Worm (Caenorhabditis elegans): ENCODE results near the gene clc-29.
"Not testable (repeated sequence)": the region's sequence is repeated elsewhere in the genome, so short reads cannot be mapped to it uniquely, and the experiment has no call there.

Gene clc-29

DNA sequence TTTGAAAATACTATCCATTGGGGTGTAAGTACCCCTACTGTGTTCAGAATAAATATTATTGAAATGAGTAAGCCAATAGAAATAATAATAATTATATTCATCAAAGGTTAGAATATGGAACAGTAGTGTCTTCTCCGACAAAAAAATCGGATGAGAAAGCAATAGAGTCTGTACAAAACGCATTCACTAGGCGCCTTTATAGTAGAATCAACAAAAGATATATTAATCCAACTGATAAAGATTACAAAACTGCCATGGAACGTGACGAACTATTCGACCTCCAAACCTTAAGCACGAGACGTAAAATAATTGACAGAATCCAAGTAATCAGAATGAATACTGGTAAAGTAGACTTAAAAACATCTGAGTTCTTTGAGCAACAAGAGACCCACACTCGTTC lies at the start of gene clc-29:
Gene clc-29, minus strand, starts transcription at position 101 of the 400 bp plus-strand sequence.
- TF ChIP-seq unc-62 (GFP tag; optimal IDR thresholded peaks at IDR 0.05) = not testable (repeated sequence)

DNA sequence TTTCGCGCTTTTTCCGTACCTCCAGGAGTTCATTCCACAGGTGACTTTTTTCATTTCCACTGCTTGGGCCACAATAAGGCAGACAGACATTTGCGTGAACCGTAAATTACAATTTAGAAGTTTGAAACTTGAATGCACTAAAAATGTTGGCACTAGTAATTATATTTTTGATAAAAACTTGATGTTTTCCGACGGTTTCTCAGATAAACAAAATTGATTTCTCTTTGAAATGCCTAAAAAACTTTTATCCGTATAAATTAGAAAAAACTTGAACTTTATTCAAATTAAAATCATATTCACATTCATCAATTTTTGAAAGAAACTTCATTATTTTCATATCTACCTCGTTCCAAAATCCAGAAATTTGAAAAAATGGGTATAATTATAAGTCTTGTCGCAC lies 48.0 kb upstream of the clc-29 start, which contains the start of gene ZK353.3:
Gene ZK353.3, plus strand, starts transcription at position 301 of the 400 bp plus-strand sequence.
- TF ChIP-seq unc-62 (GFP tag; optimal IDR thresholded peaks at IDR 0.05) = no peak

DNA sequence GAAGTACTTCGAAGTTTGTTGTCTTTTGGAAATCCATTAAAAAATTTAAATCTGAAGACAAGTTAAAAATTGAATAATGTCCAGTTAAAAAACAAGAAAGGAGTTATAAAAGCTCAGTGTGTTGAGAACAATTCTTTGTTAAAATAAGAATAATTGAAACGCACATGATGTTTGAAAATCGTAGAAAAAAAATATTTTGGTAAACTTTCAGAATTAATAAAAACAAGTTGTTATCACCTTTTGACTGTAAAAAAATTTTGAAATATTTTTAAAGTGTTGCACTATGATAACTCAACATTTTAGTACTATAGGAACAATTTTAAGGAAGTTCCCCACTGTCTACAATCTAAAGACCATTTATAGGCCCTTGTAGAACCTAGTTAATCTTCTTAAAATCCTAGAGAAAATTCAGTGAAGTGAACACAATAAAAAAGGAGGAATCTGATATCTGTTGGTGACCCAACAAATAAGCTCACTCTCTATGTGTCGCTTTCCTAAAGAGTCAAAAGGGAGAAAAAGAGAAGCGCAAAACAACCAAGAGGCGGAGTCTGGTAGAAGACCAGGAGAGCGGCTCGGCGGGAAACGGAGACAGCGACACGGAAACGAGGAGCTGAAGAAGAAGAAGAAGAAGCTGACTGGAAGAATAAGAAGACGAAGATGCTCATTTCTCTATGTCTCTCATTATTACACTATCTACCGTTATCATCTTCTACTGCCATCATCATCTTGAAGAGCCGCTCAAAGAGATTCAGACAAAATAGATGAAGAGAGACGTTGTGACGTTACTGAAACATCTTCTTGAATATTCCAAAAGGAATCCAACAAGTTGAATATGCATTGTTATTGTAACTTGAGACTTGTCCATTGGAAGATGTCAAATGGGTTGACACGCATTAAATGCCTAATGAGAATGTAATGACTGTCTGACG lies 46.9 kb upstream of the clc-29 start, which contains the start of gene ZK353.10:
Gene ZK353.10, minus strand, starts transcription at position 51 of the 929 bp plus-strand sequence.
- no peak for TF ChIP-seq unc-62 (GFP tag; optimal IDR thresholded peaks at IDR 0.05)

DNA sequence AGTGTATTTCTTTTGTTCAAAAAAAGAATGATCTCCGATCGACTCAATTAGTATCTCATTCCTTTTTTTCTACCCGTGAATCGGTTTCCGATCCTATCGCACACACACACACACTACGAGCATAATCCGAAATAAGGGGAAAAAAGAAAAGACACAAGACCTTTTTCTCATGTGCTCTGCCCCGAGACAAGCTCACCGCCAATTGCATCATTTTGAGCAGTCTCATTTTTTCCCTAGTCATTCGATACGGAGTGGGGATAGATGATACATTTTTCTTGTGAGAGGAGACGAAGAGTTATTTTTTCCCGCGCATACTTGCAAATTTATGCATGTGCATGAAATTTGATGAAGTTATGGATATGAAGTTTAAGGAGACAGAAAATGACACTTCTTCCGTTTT lies 44.6 kb upstream of the clc-29 start:
- no peak for TF ChIP-seq unc-62 (GFP tag; optimal IDR thresholded peaks at IDR 0.05)

DNA sequence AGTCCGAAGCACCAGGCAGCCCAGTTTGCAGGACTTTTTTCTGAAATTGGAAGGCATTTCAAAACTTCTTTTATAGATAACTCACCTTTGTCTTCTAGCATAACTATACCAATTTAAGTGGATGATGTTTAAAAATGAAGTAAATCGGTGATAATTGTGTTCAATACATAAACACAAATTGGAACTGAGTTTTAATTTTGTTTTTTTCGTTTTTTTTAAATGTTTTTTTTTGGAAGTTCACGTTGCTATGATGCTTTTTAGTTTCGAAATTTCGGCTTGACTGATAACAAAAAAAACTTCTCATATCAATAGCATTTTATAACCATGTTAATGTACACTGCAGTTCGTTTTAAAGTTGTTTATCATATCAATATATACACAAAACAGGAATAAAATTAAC lies 41.8 kb upstream of the clc-29 start, which contains the start of gene ZK353.4:
Gene ZK353.4, minus strand, starts transcription at position 101 of the 400 bp plus-strand sequence.
- no peak for TF ChIP-seq unc-62 (GFP tag; optimal IDR thresholded peaks at IDR 0.05)

DNA sequence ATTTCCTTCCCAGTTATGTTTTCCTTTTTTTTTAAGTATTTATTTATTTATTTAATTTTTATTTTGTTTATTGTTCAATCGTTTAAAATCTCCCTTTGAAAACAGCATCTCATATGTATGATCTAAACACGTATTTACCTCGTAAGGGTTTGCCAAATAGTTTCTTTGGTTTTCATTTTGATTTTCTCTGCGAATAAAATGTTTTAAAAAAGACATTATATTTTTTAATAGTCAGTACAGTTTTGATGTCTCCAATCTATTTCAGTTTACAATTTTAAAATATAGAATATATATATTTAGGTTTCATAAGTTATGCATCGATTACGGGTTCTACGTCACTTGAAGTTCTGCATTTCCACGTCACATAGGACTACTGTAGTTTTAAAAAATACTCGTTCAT lies 32.9 kb upstream of the clc-29 start, which contains the start of gene R05D3.12:
Gene R05D3.12, plus strand, starts transcription at position 301 of the 400 bp plus-strand sequence.
- no peak for TF ChIP-seq unc-62 (GFP tag; optimal IDR thresholded peaks at IDR 0.05)

DNA sequence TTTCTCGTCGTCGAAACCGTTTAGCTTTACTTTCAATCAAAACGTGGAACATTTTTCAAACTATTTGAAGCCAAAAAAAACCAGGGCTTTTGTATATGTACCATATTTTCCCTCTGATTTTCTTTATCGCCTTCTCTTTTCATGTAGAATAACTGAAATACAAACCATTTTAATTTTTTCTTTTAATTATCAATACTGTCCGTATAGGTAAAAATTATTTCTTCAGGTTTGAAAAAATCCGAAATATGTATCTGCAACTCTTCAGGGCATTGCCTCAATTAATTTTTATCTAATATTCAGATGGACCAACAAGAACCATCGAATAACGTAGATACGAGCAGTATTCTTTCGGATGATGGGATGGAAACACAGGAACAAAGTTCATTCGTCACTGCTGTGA lies 27.3 kb upstream of the clc-29 start, which contains the start of gene met-2:
Gene met-2, plus strand, starts transcription at position 301 of the 400 bp plus-strand sequence.
- TF ChIP-seq unc-62 (GFP tag; optimal IDR thresholded peaks at IDR 0.05) = no peak

DNA sequence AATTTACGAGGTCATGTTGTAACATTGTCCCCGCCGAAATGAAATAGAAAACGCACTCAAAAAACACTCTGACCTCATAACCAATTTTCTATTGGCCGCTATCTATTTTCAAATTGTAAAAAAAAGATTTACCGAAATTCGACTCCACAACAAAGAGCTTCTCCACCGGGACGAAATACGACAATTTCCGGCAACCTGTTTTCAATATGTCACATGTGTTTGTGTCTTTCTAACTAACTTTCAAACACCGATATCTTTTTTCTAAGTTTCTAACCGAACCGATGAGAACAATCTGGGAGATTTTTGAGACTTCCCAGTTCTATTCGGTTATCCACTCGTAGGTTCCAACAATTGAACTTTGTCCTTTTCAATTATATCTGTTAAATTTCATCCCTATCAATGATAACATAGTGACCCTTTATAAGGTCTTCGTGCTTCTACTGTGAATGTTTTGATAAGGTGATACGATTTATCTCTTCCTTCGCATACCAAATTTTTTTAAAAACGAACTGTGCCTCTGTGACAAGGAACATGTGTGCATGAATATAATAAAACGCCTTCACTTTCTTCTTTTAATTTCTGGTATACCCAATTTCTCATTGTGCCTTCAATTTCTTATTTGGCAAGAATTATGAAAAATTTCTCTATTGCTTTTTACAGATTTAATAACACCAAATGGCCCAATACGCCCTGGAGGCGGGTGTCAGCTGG lies 24.0 kb upstream of the clc-29 start, which contains the start of gene lmbr-1:
Gene lmbr-1, plus strand, starts transcription at position 661 of the 711 bp plus-strand sequence.
- TF ChIP-seq unc-62 (GFP tag; optimal IDR thresholded peaks at IDR 0.05) = no peak

DNA sequence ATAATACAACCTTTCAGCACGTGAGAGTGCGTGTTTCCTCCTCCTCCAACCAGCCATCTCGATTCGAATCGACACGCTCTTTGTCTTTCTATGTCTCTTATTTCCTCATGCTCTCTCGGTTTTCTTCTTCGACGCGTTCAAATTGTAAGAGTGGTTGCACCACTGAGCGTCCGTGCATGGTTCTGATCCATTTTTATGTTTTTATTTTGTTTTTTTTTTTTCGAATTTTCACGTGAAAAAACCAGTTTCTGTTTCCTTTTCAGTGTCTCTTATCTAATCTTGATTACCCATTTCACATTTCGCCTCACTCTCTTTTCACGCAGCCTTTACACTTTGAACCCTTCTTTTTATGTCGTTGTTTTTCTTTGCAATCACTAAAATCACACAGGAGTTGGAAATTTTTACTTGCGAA lies 23.1 kb upstream of the clc-29 start:
- TF ChIP-seq unc-62 (GFP tag; optimal IDR thresholded peaks at IDR 0.05) = no peak

DNA sequence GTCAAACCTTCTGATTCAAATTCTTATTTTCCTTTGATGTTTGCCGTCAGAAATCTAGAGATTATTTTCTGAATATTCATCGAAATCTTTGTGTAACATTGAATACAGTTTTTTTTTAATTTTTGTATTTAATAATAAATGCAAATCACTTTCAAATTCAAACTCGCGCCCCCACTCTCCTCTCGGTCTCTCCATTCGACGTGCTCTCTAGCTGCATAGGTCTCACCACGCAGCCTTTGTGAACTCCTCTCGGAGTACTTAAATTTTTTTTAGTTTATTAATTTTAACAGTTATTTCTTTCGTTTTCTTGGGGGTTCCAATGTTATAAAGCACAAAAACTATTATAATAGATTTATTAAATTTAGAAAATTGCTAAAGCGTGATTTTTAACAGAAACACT lies 22.5 kb upstream of the clc-29 start:
- no peak for TF ChIP-seq unc-62 (GFP tag; optimal IDR thresholded peaks at IDR 0.05)

DNA sequence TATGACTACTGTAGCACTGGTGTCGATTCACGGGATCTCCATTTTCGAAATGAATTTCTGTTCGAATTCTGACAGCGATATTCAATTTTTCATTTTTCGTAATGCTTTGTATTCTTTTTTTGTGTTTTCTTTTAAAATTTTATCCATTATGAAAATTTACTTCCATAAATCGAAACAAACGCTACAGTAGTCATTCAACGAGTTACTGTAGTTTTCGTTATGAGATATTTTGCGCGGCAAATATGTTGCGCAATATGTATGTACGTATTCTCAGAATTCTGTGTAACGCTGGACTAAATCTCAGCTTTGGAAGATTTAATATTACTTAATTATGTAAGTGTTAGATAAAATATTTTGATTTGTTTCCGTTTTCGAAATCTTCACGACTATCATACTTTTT lies 21.4 kb upstream of the clc-29 start:
- TF ChIP-seq unc-62 (GFP tag; optimal IDR thresholded peaks at IDR 0.05) = no peak

DNA sequence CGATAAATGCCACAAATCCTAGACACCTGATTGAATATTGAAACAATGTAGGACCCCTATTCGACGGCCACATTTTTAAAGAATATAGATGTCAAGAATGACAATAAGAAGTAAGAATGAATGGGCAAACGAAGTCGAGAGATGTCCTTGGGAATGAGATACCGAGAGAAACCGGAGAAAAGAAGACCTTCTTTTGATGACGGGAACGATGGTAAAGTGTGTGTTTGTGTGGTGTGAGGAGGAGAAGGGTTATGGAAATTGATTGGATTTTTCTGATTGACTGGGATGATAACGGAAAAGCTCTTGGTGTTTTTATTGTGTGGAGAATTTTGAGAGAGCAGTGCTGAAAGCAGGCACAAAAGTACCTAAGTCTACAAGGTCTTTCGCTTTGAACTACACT lies 20.9 kb upstream of the clc-29 start, which contains the start of gene R05D3.9:
Gene R05D3.9, minus strand, starts transcription at position 101 of the 400 bp plus-strand sequence.
- no peak for TF ChIP-seq unc-62 (GFP tag; optimal IDR thresholded peaks at IDR 0.05)

DNA sequence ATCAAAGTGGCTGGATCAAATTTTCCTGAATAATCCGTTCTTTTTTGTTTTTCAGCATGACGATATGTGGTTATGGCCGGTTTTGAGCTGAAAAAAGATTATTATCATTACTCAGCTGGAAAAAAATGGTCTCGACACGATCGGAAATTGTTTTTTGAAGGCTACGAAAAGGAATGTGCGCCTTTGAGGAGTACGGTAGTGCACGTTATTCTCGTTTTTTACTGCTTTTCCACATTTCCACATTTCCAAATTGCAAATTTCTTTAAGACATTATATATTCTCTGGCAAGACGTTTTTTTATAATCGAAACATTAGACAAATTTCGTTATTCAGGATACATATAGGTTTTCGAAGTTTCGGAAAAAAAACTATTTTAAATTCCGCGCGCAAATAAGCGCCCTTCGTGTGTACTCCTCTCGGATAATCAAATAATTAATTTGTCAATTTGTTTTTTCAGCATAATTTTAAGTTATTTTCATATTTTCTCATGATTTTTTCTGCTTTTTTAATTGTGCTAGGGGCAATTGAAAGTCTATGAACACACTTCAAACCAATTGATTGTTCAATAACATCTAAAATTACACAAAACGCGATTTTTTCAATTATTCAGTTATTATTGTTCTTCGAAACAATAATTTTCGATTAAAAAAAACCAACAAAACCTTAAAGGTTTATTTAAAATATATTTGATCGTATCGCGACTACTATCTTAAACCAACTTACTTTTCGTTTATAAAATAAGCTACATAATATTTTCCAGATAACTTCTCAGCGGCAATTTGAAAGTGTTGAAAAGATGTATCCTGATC lies 15.7 kb upstream of the clc-29 start, which contains the start of gene R05D3.3:
Gene R05D3.3, plus strand, starts transcription at position 759 of the 809 bp plus-strand sequence.
- no peak for TF ChIP-seq unc-62 (GFP tag; optimal IDR thresholded peaks at IDR 0.05)

DNA sequence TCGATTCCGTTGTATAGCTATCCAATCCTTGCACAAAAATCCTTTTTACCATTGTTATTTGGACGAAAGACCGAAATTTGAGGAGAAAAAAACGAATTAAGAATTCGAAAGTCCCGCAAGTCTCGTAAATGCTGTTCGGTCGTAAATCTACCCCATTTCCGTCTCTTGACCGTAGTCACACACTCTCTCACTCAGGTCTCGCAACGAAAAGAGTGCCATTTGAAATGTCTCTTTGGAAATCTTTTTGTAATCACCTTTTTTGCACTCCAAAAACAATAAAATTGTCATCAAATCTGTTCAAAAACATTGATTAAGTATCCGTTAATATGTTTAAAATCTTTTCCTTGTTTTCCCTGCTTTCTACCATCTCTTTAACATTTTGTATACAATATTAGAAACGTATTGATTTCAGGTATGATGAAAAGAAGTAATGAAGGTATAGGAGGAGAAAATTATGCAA lies 10.5 kb upstream of the clc-29 start, which contains the start of the genes R05D3.8 and rfp-1:
Gene R05D3.8, minus strand, starts transcription at position 115 of the 460 bp plus-strand sequence.
Gene rfp-1, plus strand, starts transcription at position 410 of the 460 bp plus-strand sequence.
- TF ChIP-seq unc-62 (GFP tag; optimal IDR thresholded peaks at IDR 0.05) = no peak

DNA sequence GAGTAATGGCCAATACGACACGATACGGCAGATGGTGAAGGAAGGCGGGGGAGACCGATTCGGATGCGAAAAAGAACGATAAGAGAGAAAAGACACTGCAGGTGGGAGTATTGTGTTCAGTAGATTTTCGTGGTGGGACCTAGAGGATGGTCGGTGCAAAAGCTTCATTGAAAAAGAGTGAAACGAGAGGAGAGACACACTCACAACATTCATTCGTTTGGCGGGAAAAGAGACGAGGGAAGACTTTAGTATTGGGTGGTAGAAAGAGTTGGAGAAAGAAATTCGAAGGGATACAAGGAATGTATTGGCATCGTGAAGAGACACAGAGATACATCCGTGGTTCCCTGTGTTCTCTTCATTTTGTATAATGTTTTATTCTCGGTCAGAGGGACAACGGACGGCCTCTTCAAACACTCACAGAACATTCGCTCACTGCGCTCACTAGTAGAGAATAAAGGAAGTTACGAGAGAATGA lies 8.7 kb upstream of the clc-29 start:
- no peak for TF ChIP-seq unc-62 (GFP tag; optimal IDR thresholded peaks at IDR 0.05)
